Worm (Caenorhabditis elegans) whole organism, midembryonic: ENCODE measurements around the gene K06H6.1.

Experiments
- T22C8.4 ChIP-seq: fragments of 200-800 bp; sonication (Bioruptor generic); IDR thresholded peaks from 2 replicates; pipeline ENCODE4 v1.3.6; 2022; ENCODE audit warnings: missing genetic modification characterization, missing compliant biosample characterization
- cog-1 ChIP-seq: sonication (generic microtip); optimal IDR thresholded peaks from 2 replicates; lab custom pipeline; 2016; ENCODE audit warnings: missing genetic modification characterization, missing compliant biosample characterization
- med-1 ChIP-seq: sonication (generic microtip); optimal IDR thresholded peaks from 2 replicates; lab custom pipeline; 2017; ENCODE audit warnings: missing genetic modification characterization, mild to moderate bottlenecking, missing compliant biosample characterization, antibody characterized with exemption, missing genetic modification reagents; ENCODE audit not compliant: insufficient read depth
- tab-1 ChIP-seq: fragments of 200-800 bp; sonication (Bioruptor generic); IDR thresholded peaks from 2 replicates; pipeline ENCODE4 v1.3.6; 2022; ENCODE audit warnings: missing genetic modification characterization, missing compliant biosample characterization
- ztf-29 ChIP-seq: fragments of 200-800 bp; sonication (Bioruptor generic); IDR thresholded peaks from 2 replicates; pipeline ENCODE4 v1.3.6; 2022; ENCODE audit warnings: missing genetic modification reagents, missing genetic modification characterization, missing compliant biosample characterization

DNA sequence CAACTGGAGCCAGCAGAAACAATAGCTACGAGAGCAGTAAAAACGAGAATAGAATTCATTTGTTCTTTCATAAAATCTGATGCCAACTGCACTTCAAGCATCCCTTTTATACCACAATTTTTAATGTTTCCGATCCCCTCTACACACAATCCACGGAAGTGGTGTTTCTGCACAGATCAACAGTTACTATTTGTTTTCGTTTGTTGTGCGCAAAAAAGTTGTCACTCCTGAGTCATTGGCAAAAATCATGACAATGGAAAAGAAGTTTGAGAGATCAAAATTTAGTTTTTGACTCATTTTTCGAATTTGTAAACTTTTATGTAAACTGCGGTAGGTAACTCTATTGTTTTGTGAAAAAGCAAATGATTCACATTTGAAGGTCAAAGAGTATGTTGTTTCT, 16.2 kb downstream of the K06H6.1 start, which contains the start of gene srlf-37:
- TF ChIP-seq cog-1 (tag; lab: Kevin White, UChicago) (no peak), ztf-29 (GFP tag; lab: Robert Waterston, UW) (no peak), med-1 (GFP tag; lab: Kevin White, UChicago) (no peak), tab-1 (no peak), T22C8.4 (GFP tag; lab: Robert Waterston, UW) (no peak)
